Worm (Caenorhabditis elegans) whole organism, dauer: ENCODE data around the gene Y58A7A.2.

Source experiments
- unc-62 ChIP-seq: sonication (generic microtip); optimal IDR thresholded peaks from 2 replicates; lab custom pipeline; 2017; ENCODE audit warnings: missing biosample characterization, missing genetic modification reagents, missing genetic modification characterization

The Y58A7A.2 gene

ce11 chrV:5031764-5032163 is 40.2 kb downstream of the Y58A7A.2 start:
- no peak for TF ChIP-seq unc-62 (GFP tag; lab: Kevin White, UChicago)

ce11 chrV:5030715-5031114 is 41.3 kb downstream of the Y58A7A.2 start, which contains the start of gene swt-7:
TSS of gene swt-7 (minus strand) at chrV:5030815.
- TF ChIP-seq unc-62 (GFP tag; lab: Kevin White, UChicago), result no peak

- TF ChIP-seq unc-62 (GFP tag; lab: Kevin White, UChicago), result no peak
Measured at ce11 chrV:5030212-5030611, 41.8 kb downstream of the Y58A7A.2 start.

ce11 chrV:5027640-5028039 is 44.3 kb downstream of the Y58A7A.2 start, which contains the start of gene cpt-4:
TSS of gene cpt-4 (minus strand) at chrV:5027723.
- TF ChIP-seq unc-62 (GFP tag; lab: Kevin White, UChicago), result no peak

ce11 chrV:5026438-5026837 is 45.5 kb downstream of the Y58A7A.2 start:
- no peak for TF ChIP-seq unc-62 (GFP tag; lab: Kevin White, UChicago)

ce11 chrV:5023355-5023754 is 48.6 kb downstream of the Y58A7A.2 start:
- TF ChIP-seq unc-62 (GFP tag; lab: Kevin White, UChicago), result no peak
